ENCODE assay signal across 1 fruit fly cellular context in the genomic region with DNA sequence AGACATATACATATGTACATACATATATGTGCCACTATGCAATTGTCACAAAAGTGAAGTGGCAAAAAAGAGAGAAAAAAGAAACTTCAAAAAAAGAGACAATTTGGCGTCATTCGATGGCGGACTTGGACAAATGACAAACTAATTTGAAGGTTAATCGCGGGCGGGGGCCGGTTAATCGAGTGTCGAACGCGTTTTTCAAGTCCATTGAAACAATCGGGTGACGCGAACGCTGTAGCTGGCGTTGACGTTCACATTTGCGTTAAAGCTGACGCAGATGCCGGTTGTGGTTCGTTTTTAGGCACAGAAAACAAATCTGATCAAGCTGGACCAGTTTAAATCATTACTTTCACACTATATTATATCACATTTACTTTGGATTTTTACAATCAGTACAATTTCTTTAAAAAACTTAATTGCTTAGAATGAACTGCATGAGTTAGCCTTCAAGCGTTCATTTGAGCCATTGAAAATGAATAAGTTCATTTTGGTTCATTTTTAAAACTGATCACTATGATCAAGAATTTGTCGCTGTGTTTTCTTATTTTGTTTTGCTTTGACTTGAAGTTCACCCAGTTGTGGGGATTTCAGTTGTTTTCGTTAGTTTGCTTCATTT.
TF ChIP-seq lines count a peak whose summit lies in the region.

No protein-coding gene starts in this region.

TF ChIP-seq in whole organism, embryonic, 481 proteins besides CTCF, POLR2A, EP300 and RAD21 (continued from another document):
- no peak for TF ChIP-seq CG15601 (tag; optimal IDR thresholded peaks at IDR 0.05; lab: Kevin White, UChicago)
- peak; percentile 48 for TF ChIP-seq CG14014 (GFP tag; IDR thresholded peaks at IDR 0.05; lab: Robert Waterston, UW)
- peak; percentile 51 for TF ChIP-seq sob (GFP tag; IDR thresholded peaks at IDR 0.05; lab: Robert Waterston, UW)
- TF ChIP-seq CG18476 (GFP tag; optimal IDR thresholded peaks at IDR 0.05; lab: Kevin White, UChicago): peak; percentile 32
- peak; percentile 24 for TF ChIP-seq fd96Cb (tag; optimal IDR thresholded peaks at IDR 0.05; lab: Kevin White, UChicago)
- TF ChIP-seq pnt (GFP tag; optimal IDR thresholded peaks at IDR 0.05; lab: Kevin White, UChicago): peak; percentile 36
- peak; percentile 84 for TF ChIP-seq Med (GFP tag; lab: Kevin White, UChicago)
- TF ChIP-seq CG7786 (GFP tag; optimal IDR thresholded peaks at IDR 0.05; lab: Kevin White, UChicago): peak; percentile 32
- TF ChIP-seq CG14965 (GFP tag; optimal IDR thresholded peaks at IDR 0.05; lab: Kevin White, UChicago; ENCODE audit: borderline replicate concordance): no peak
- peak; percentile 74; the same call in 1 of the 2 replicates for TF ChIP-seq Rfx (GFP tag; IDR thresholded peaks at IDR 0.05; lab: Robert Waterston, UW)
- 0 out of 2 replicates have a peak, but pooled peaks have one; percentile 31 for TF ChIP-seq bowl (GFP tag; IDR thresholded peaks at IDR 0.05; lab: Robert Waterston, UW)
- TF ChIP-seq Poxn (GFP tag; IDR thresholded peaks at IDR 0.05; lab: Robert Waterston, UW): peak; percentile 28; the same call in 1 of the 2 replicates
- peak; percentile 56; the same call in 1 of the 2 replicates for TF ChIP-seq CG31441 (GFP tag; IDR thresholded peaks at IDR 0.05; lab: Robert Waterston, UW)
- TF ChIP-seq CG10147 (GFP tag; optimal IDR thresholded peaks at IDR 0.05; lab: Kevin White, UChicago): peak; percentile 23
- TF ChIP-seq Vsx1 (GFP tag; optimal IDR thresholded peaks at IDR 0.05; lab: Kevin White, UChicago): peak; percentile 32
- no peak for TF ChIP-seq CG4360 (GFP tag; IDR thresholded peaks at IDR 0.05; lab: Robert Waterston, UW)
- TF ChIP-seq CG34376 (GFP tag; optimal IDR thresholded peaks at IDR 0.05; lab: Kevin White, UChicago): peak; percentile 78
- TF ChIP-seq sisA (GFP tag; IDR thresholded peaks at IDR 0.05; lab: Robert Waterston, UW): no peak
